Fruit fly (Drosophila melanogaster): Measurements from ENCODE around the gene CheB38a.

CheB38a gene

dm6 chr2L:20795774-20796173 lies 22.6 kb downstream of the CheB38a start:
- TF ChIP-seq Ets98B (GFP tag; IDR thresholded peaks at IDR 0.05) (no peak), CG9948 (tag; optimal IDR thresholded peaks at IDR 0.05) (no peak), Pif1B (GFP tag; optimal IDR thresholded peaks at IDR 0.05) (no peak), CG13204 (GFP tag; optimal IDR thresholded peaks at IDR 0.05) (no peak), fd96Ca (GFP tag; IDR thresholded peaks at IDR 0.05) (no peak), rn (GFP tag; IDR thresholded peaks at IDR 0.05) (no peak), Snoo (tag; optimal IDR thresholded peaks at IDR 0.05) (no peak), CG4496 (GFP tag; IDR thresholded peaks at IDR 0.05) (no peak), CG10348 (GFP tag; IDR thresholded peaks at IDR 0.05) (no peak), CG34367 (tag; optimal IDR thresholded peaks at IDR 0.05) (no peak), Pif1A (GFP tag; optimal IDR thresholded peaks at IDR 0.05) (no peak), CG14655 (GFP tag; optimal IDR thresholded peaks at IDR 0.05) (no peak)

dm6 chr2L:20794656-20795055 lies 23.7 kb downstream of the CheB38a start:
- TF ChIP-seq CG32121 (GFP tag; IDR thresholded peaks at IDR 0.05) (no peak), CG4496 (GFP tag; IDR thresholded peaks at IDR 0.05) (peak; percentile 78)

dm6 chr2L:20793881-20794280 lies 24.5 kb downstream of the CheB38a start:
- TF ChIP-seq gl (tag; optimal IDR thresholded peaks at IDR 0.05) (no peak), Ets98B (GFP tag; IDR thresholded peaks at IDR 0.05) (peak; percentile 56; the same call in 1 of the 2 replicates), CG8301 (tag; optimal IDR thresholded peaks at IDR 0.05) (no peak), D1 (tag; optimal IDR thresholded peaks at IDR 0.05) (no peak), CG10348 (GFP tag; IDR thresholded peaks at IDR 0.05) (no peak), CG9948 (tag; optimal IDR thresholded peaks at IDR 0.05) (no peak), CG12605 (GFP tag; IDR thresholded peaks at IDR 0.05) (peak; percentile 35), CG32121 (GFP tag; IDR thresholded peaks at IDR 0.05) (no peak), EcR (GFP tag; optimal IDR thresholded peaks at IDR 0.05) (no peak), CG13204 (GFP tag; optimal IDR thresholded peaks at IDR 0.05) (no peak), CG34367 (tag; optimal IDR thresholded peaks at IDR 0.05) (no peak), Pif1A (GFP tag; optimal IDR thresholded peaks at IDR 0.05) (peak; percentile 6), Snoo (tag; optimal IDR thresholded peaks at IDR 0.05) (peak; percentile 36), Pif1B (GFP tag; optimal IDR thresholded peaks at IDR 0.05) (no peak), CG17806 (tag; optimal IDR thresholded peaks at IDR 0.05) (no peak), rn (GFP tag; IDR thresholded peaks at IDR 0.05) (no peak), CG14655 (GFP tag; optimal IDR thresholded peaks at IDR 0.05) (no peak), CG8159 (tag; optimal IDR thresholded peaks at IDR 0.05) (no peak), fd96Ca (GFP tag; IDR thresholded peaks at IDR 0.05) (no peak), CG4496 (GFP tag; IDR thresholded peaks at IDR 0.05) (peak; percentile 56; the same call in 1 of the 3 replicates), CG15710 (tag; optimal IDR thresholded peaks at IDR 0.05) (no peak)

dm6 chr2L:20792988-20793544 lies 25.3 kb downstream of the CheB38a start:
- TF ChIP-seq EcR (GFP tag; optimal IDR thresholded peaks at IDR 0.05) (no peak), CG32121 (GFP tag; IDR thresholded peaks at IDR 0.05) (no peak), rn (GFP tag; IDR thresholded peaks at IDR 0.05) (no peak), CG8159 (tag; optimal IDR thresholded peaks at IDR 0.05) (no peak), CG34367 (tag; optimal IDR thresholded peaks at IDR 0.05) (no peak), CG9948 (tag; optimal IDR thresholded peaks at IDR 0.05) (no peak)

dm6 chr2L:20792521-20792920 lies 25.8 kb downstream of the CheB38a start:
- TF ChIP-seq Pif1B (GFP tag; optimal IDR thresholded peaks at IDR 0.05) (no peak), Ets98B (GFP tag; IDR thresholded peaks at IDR 0.05) (no peak), Pif1A (GFP tag; optimal IDR thresholded peaks at IDR 0.05) (no peak), CG15710 (tag; optimal IDR thresholded peaks at IDR 0.05) (no peak), CG34367 (tag; optimal IDR thresholded peaks at IDR 0.05) (no peak), Snoo (tag; optimal IDR thresholded peaks at IDR 0.05) (no peak), CG13204 (GFP tag; optimal IDR thresholded peaks at IDR 0.05) (no peak), CG32121 (GFP tag; IDR thresholded peaks at IDR 0.05) (no peak), CG9948 (tag; optimal IDR thresholded peaks at IDR 0.05) (no peak), gl (tag; optimal IDR thresholded peaks at IDR 0.05) (no peak), fd96Ca (GFP tag; IDR thresholded peaks at IDR 0.05) (no peak), CG8301 (tag; optimal IDR thresholded peaks at IDR 0.05) (no peak), CG12605 (GFP tag; IDR thresholded peaks at IDR 0.05) (no peak), CG8159 (tag; optimal IDR thresholded peaks at IDR 0.05) (no peak), CG10348 (GFP tag; IDR thresholded peaks at IDR 0.05) (no peak), D1 (tag; optimal IDR thresholded peaks at IDR 0.05) (no peak), EcR (GFP tag; optimal IDR thresholded peaks at IDR 0.05) (no peak), CG17806 (tag; optimal IDR thresholded peaks at IDR 0.05) (no peak)

DNA sequence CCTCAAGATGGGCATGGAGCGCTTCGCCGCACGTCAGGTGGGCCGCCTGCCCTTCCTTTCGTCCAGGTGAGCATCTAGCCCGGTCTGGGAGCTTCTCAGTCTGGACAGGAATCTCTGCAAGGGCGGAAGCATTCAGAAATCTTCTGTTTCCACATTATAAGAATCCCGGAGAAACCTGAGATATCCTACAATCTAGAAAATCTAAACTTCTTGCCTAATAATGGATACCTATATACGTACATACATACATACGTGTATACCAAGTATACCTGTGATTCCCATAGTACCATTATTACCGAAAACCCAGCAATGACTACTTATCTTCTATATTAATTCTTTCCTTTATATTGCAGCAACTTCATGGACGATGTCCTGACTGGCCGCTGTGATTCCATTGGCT lies 30.3 kb downstream of the CheB38a start:
- TF ChIP-seq CG8301 (tag; optimal IDR thresholded peaks at IDR 0.05), result no peak
- no peak for TF ChIP-seq CG34367 (tag; optimal IDR thresholded peaks at IDR 0.05)
- no peak for TF ChIP-seq CG12605 (GFP tag; IDR thresholded peaks at IDR 0.05)
- TF ChIP-seq CG10348 (GFP tag; IDR thresholded peaks at IDR 0.05), result no peak
- TF ChIP-seq CG17806 (tag; optimal IDR thresholded peaks at IDR 0.05), result no peak
- TF ChIP-seq Pif1B (GFP tag; optimal IDR thresholded peaks at IDR 0.05), result no peak
- 0 out of 2 replicates have a peak, but pooled peaks have one; percentile 9 for TF ChIP-seq rn (GFP tag; IDR thresholded peaks at IDR 0.05)
- no peak for TF ChIP-seq EcR (GFP tag; optimal IDR thresholded peaks at IDR 0.05)
- TF ChIP-seq Ets98B (GFP tag; IDR thresholded peaks at IDR 0.05), result no peak
